Worm (Caenorhabditis elegans) whole organism, L4 larva: ENCODE measurements around the gene F18A11.5.

Source experiments
- D1046.2 ChIP-seq: fragments of 200-800 bp; sonication (Bioruptor generic); IDR thresholded peaks from 2 replicates; pipeline ENCODE4 v1.3.6; 2022; ENCODE audit warnings: missing genetic modification characterization, missing compliant biosample characterization
- F37D6.2 ChIP-seq: sonication (generic microtip); optimal IDR thresholded peaks from 2 replicates; lab custom pipeline; 2016; ENCODE audit warnings: mild to moderate bottlenecking, missing genetic modification characterization, missing compliant biosample characterization
- R02D3.7 ChIP-seq: fragments of 150-350 bp; sonication (generic microtip); optimal IDR thresholded peaks from 3 replicates; lab custom pipeline; 2014; ENCODE audit warnings: missing biosample characterization, missing genetic modification characterization
- T20F7.1 ChIP-seq: fragments of 200-800 bp; sonication (Bioruptor generic); optimal IDR thresholded peaks from 2 replicates; lab custom pipeline; 2018; ENCODE audit warnings: mild to moderate bottlenecking, missing genetic modification characterization, missing compliant biosample characterization
- Y105C5A.15 ChIP-seq: fragments of 200-800 bp; sonication (Bioruptor generic); IDR thresholded peaks from 2 replicates; pipeline ENCODE4 v1.3.6; 2022; ENCODE audit warnings: missing genetic modification characterization, missing compliant biosample characterization
- Y5F2A.4 ChIP-seq: fragments of 200-800 bp; sonication (Bioruptor generic); optimal IDR thresholded peaks from 2 replicates; lab custom pipeline; 2018; ENCODE audit warnings: mild to moderate bottlenecking, missing genetic modification characterization, missing compliant biosample characterization
- Y75B8A.6 ChIP-seq: fragments of 200-800 bp; sonication (Bioruptor generic); IDR thresholded peaks from 2 replicates; pipeline ENCODE4 v1.3.6; 2022; ENCODE audit warnings: missing genetic modification reagents, missing genetic modification characterization, missing compliant biosample characterization
- ZK337.2 ChIP-seq: fragments of 200-800 bp; sonication (Bioruptor generic); IDR thresholded peaks from 2 replicates; pipeline ENCODE4 v1.3.6; 2022; ENCODE audit warnings: missing genetic modification reagents, missing genetic modification characterization, missing compliant biosample characterization
- aha-1 ChIP-seq: fragments of 150-350 bp; peaks from one replicate; lab custom pipeline; 2014; ENCODE audit warnings: missing biosample characterization, missing genetic modification characterization
- ama-1 ChIP-seq: fragments of 150-350 bp; optimal IDR thresholded peaks from 2 replicates; lab custom pipeline; 2014; ENCODE audit warnings: inconsistent platforms, mixed read lengths
- ceh-20 ChIP-seq: fragments of 200-800 bp; sonication (Bioruptor generic); IDR thresholded peaks from 2 replicates; pipeline ENCODE4 v1.3.6; 2022; ENCODE audit warnings: missing genetic modification reagents, missing genetic modification characterization, missing compliant biosample characterization
- ceh-32 ChIP-seq: sonication (generic microtip); optimal IDR thresholded peaks from 2 replicates; lab custom pipeline; 2016; ENCODE audit warnings: mild to moderate bottlenecking, missing genetic modification characterization, missing compliant biosample characterization; ENCODE audit not compliant: poor library complexity
- ceh-44 ChIP-seq: fragments of 200-800 bp; sonication (Bioruptor generic); IDR thresholded peaks from 2 replicates; pipeline ENCODE4 v1.3.6; 2022; ENCODE audit warnings: missing genetic modification reagents, missing genetic modification characterization, missing compliant biosample characterization
- ceh-62 ChIP-seq: sonication (generic microtip); optimal IDR thresholded peaks from 2 replicates; lab custom pipeline; 2017; ENCODE audit warnings: missing biosample characterization, missing genetic modification characterization
- daf-12 ChIP-seq: fragments of 150-350 bp; optimal IDR thresholded peaks from 2 replicates; lab custom pipeline; 2014; ENCODE audit warnings: missing biosample characterization, missing genetic modification reagents, missing genetic modification characterization
- daf-16 ChIP-seq, 3 experiments: sonication (generic microtip); optimal IDR thresholded peaks; 2 replicates each; lab custom pipeline; 2016 to 2017; ENCODE audit warnings: missing genetic modification characterization in 3 of 3, missing genetic modification reagents in 3 of 3, mild to moderate bottlenecking in 2 of 3, missing compliant biosample characterization in 2 of 3, missing biosample characterization in 1 of 3, moderate library complexity in 1 of 3
- dve-1 ChIP-seq: sonication (generic microtip); optimal IDR thresholded peaks from 2 replicates; lab custom pipeline; 2017; ENCODE audit warnings: antibody characterized with exemption, mild to moderate bottlenecking, missing genetic modification characterization, missing compliant biosample characterization; ENCODE audit not compliant: insufficient read depth
- egl-43 ChIP-seq: fragments of 200-800 bp; sonication (Bioruptor generic); IDR thresholded peaks from 2 replicates; pipeline ENCODE4 v1.3.6; 2022; ENCODE audit warnings: missing genetic modification reagents, missing genetic modification characterization, missing compliant biosample characterization
- fos-1 ChIP-seq: fragments of 150-350 bp; optimal IDR thresholded peaks from 2 replicates; lab custom pipeline; 2014; ENCODE audit warnings: missing biosample characterization, missing genetic modification characterization
- hlh-30 ChIP-seq: sonication (generic microtip); optimal IDR thresholded peaks from 2 replicates; lab custom pipeline; 2017; ENCODE audit warnings: antibody characterized with exemption, mild to moderate bottlenecking, missing genetic modification characterization, missing compliant biosample characterization; ENCODE audit not compliant: insufficient read depth
- lin-39 ChIP-seq: fragments of 150-350 bp; optimal IDR thresholded peaks from 2 replicates; lab custom pipeline; 2014; ENCODE audit warnings: missing biosample characterization, missing genetic modification reagents, missing genetic modification characterization
- lsy-2 ChIP-seq, 2 experiments: fragments of 150-350 bp in 1 of 2; sonication (generic microtip) in 1 of 2; optimal IDR thresholded peaks; 2 replicates each; lab custom pipeline; 2014 to 2017; ENCODE audit warnings: missing biosample characterization in 2 of 2, missing genetic modification characterization in 2 of 2
- madf-9 ChIP-seq: fragments of 200-800 bp; sonication (Bioruptor generic); conservative IDR thresholded peaks from 2 replicates; pipeline ENCODE4 v1.3.6; 2022; ENCODE audit warnings: missing genetic modification reagents, missing genetic modification characterization, missing compliant biosample characterization
- mdt-29 ChIP-seq: fragments of 200-800 bp; sonication (Bioruptor generic); IDR thresholded peaks from 2 replicates; pipeline ENCODE4 v1.3.6; 2022; ENCODE audit warnings: missing genetic modification reagents, missing genetic modification characterization, missing compliant biosample characterization
- mep-1 ChIP-seq: fragments of 150-350 bp; sonication (generic microtip); optimal IDR thresholded peaks from 3 replicates; lab custom pipeline; 2014; ENCODE audit warnings: missing biosample characterization, missing genetic modification characterization
- mes-2 ChIP-seq: sonication (generic microtip); optimal IDR thresholded peaks from 2 replicates; lab custom pipeline; 2016; ENCODE audit warnings: missing genotype, mild to moderate bottlenecking, missing genetic modification characterization, missing compliant biosample characterization; ENCODE audit not compliant: poor library complexity, severe bottlenecking
- nhr-237 ChIP-seq: sonication (generic microtip); optimal IDR thresholded peaks from 2 replicates; lab custom pipeline; 2017; ENCODE audit warnings: missing biosample characterization, missing genetic modification characterization
- nhr-25 ChIP-seq: sonication (generic microtip); optimal IDR thresholded peaks from 2 replicates; lab custom pipeline; 2017; ENCODE audit warnings: missing genetic modification characterization, mild to moderate bottlenecking, missing compliant biosample characterization, antibody characterized with exemption, moderate library complexity, borderline replicate concordance; ENCODE audit not compliant: insufficient read depth
- nhr-28 ChIP-seq: fragments of 150-350 bp; optimal IDR thresholded peaks from 2 replicates; lab custom pipeline; 2014; ENCODE audit warnings: missing biosample characterization, missing genetic modification characterization
- nhr-42 ChIP-seq: fragments of 200-800 bp; sonication (Bioruptor generic); IDR thresholded peaks from 2 replicates; pipeline ENCODE4 v1.3.6; 2022; ENCODE audit warnings: missing genetic modification characterization, missing compliant biosample characterization
- nhr-48 ChIP-seq: sonication (generic microtip); optimal IDR thresholded peaks from 2 replicates; lab custom pipeline; 2016; ENCODE audit warnings: mild to moderate bottlenecking, missing genetic modification characterization, missing compliant biosample characterization
- nhr-6 ChIP-seq: fragments of 150-350 bp; optimal IDR thresholded peaks from 2 replicates; lab custom pipeline; 2014; ENCODE audit warnings: missing biosample characterization, missing genetic modification characterization
- nhr-77 ChIP-seq: fragments of 150-350 bp; optimal IDR thresholded peaks from 2 replicates; lab custom pipeline; 2014; ENCODE audit warnings: missing biosample characterization, missing genetic modification characterization
- pha-4 ChIP-seq, 2 experiments: fragments of 150-350 bp in 1 of 2; fragments of 200-800 bp in 1 of 2; sonication (Bioruptor generic) in 1 of 2; IDR thresholded peaks in 1 of 2; optimal IDR thresholded peaks in 1 of 2; 2 replicates each; pipeline versions ENCODE4 v1.3.6 to Lab custom; 2014 to 2022; ENCODE audit warnings: missing genetic modification characterization in 2 of 2, missing genetic modification reagents in 2 of 2, missing biosample characterization in 1 of 2, missing compliant biosample characterization in 1 of 2
- php-3 ChIP-seq: fragments of 200-800 bp; sonication (Bioruptor generic); IDR thresholded peaks from 2 replicates; pipeline ENCODE4 v1.3.6; 2022; ENCODE audit warnings: missing genetic modification reagents, missing genetic modification characterization, missing compliant biosample characterization
- pqm-1 ChIP-seq: sonication (generic microtip); optimal IDR thresholded peaks from 2 replicates; lab custom pipeline; 2017; ENCODE audit warnings: missing biosample characterization, missing genetic modification characterization
- snpc-1.2 ChIP-seq: fragments of 200-800 bp; sonication (Bioruptor generic); IDR thresholded peaks from 2 replicates; pipeline ENCODE4 v1.3.6; 2022; ENCODE audit warnings: missing genetic modification reagents, missing genetic modification characterization, missing compliant biosample characterization
- snpc-4 ChIP-seq: fragments of 150-350 bp; optimal IDR thresholded peaks from 2 replicates; lab custom pipeline; 2014; ENCODE audit warnings: missing biosample characterization, missing genetic modification characterization
- unc-130 ChIP-seq: sonication (generic microtip); optimal IDR thresholded peaks from 2 replicates; lab custom pipeline; 2016; ENCODE audit warnings: missing genetic modification reagents, missing genetic modification characterization, missing compliant biosample characterization
- unc-62 ChIP-seq, 3 experiments: fragments of 150-350 bp in 1 of 3; sonication (generic microtip); optimal IDR thresholded peaks in 2 of 3; peaks in 1 of 3; 1 replicate in 1 of 3; 2 replicates in 2 of 3; lab custom pipeline; 2014 to 2017; ENCODE audit warnings: missing biosample characterization in 3 of 3, missing genetic modification characterization in 3 of 3, missing genetic modification reagents in 3 of 3, missing genotype in 1 of 3
- vab-7 ChIP-seq: fragments of 200-800 bp; sonication (Bioruptor generic); IDR thresholded peaks from 2 replicates; pipeline ENCODE4 v1.3.6; 2022; ENCODE audit warnings: missing genetic modification reagents, missing genetic modification characterization, missing compliant biosample characterization
- zfp-2 ChIP-seq: sonication (generic microtip); optimal IDR thresholded peaks from 2 replicates; lab custom pipeline; 2016; ENCODE audit warnings: mild to moderate bottlenecking, missing genetic modification characterization, missing compliant biosample characterization
- zip-11 ChIP-seq: fragments of 200-800 bp; sonication (Bioruptor generic); IDR thresholded peaks from 2 replicates; pipeline ENCODE4 v1.3.6; 2022; ENCODE audit warnings: missing genetic modification characterization, missing compliant biosample characterization
- zip-2 ChIP-seq: fragments of 150-350 bp; optimal IDR thresholded peaks from 2 replicates; lab custom pipeline; 2014; ENCODE audit warnings: missing biosample characterization, missing genetic modification characterization
- ztf-11 ChIP-seq: fragments of 150-350 bp; optimal IDR thresholded peaks from 2 replicates; lab custom pipeline; 2014; ENCODE audit warnings: missing biosample characterization, missing genetic modification characterization

The F18A11.5 gene

ce11 chrII:13029290-13030050 lies 15.4 kb upstream of the F18A11.5 start (continued):
- no peak for TF ChIP-seq nhr-77 (tag; lab: Kevin White, UChicago)
- TF ChIP-seq pha-4 (GFP tag; IDR thresholded peaks at IDR 0.05; lab: Robert Waterston, UW): no peak
- TF ChIP-seq pha-4 (tag; optimal IDR thresholded peaks at IDR 0.05; lab: Kevin White, UChicago): no peak
- TF ChIP-seq ceh-32 (tag; lab: Kevin White, UChicago): no peak
- TF ChIP-seq T20F7.1 (GFP tag; lab: Kevin White, UChicago): no peak
- no peak for TF ChIP-seq zfp-2 (tag; lab: Kevin White, UChicago)
- no peak for TF ChIP-seq daf-16 (GFP tag; optimal IDR thresholded peaks at IDR 0.05; lab: Kevin White, UChicago)
- peak; percentile 33 for TF ChIP-seq daf-16 (tag; optimal IDR thresholded peaks at IDR 0.05; lab: Kevin White, UChicago)
- no peak for TF ChIP-seq Y5F2A.4 (GFP tag; lab: Kevin White, UChicago)
- TF ChIP-seq F37D6.2 (tag; lab: Kevin White, UChicago): no peak
- TF ChIP-seq egl-43 (GFP tag; lab: Robert Waterston, UW): peak; percentile 19; the same call in 1 of the 2 replicates
- no peak for TF ChIP-seq nhr-48
- no peak for TF ChIP-seq snpc-4 (tag; lab: Kevin White, UChicago)
- peak; percentile 52 for TF ChIP-seq pqm-1 (tag; lab: Kevin White, UChicago)
- no peak for TF ChIP-seq unc-130 (GFP tag; lab: Kevin White, UChicago)
- TF ChIP-seq zip-11 (GFP tag; lab: Robert Waterston, UW): no peak
- no peak for TF ChIP-seq ceh-20 (GFP tag; lab: Robert Waterston, UW)
- peak; percentile 33 for TF ChIP-seq nhr-28 (tag; lab: Kevin White, UChicago)
- no peak for TF ChIP-seq zip-2
- TF ChIP-seq ZK337.2: no peak
- no peak for TF ChIP-seq daf-12
- no peak for TF ChIP-seq lin-39
- peak; percentile 94 for TF ChIP-seq aha-1 (tag; lab: Kevin White, UChicago)
- TF ChIP-seq Y105C5A.15 (GFP tag; lab: Robert Waterston, UW): no peak
- no peak for TF ChIP-seq nhr-42 (GFP tag; lab: Robert Waterston, UW)
- TF ChIP-seq, all 104 proteins: peak for 8

DNA sequence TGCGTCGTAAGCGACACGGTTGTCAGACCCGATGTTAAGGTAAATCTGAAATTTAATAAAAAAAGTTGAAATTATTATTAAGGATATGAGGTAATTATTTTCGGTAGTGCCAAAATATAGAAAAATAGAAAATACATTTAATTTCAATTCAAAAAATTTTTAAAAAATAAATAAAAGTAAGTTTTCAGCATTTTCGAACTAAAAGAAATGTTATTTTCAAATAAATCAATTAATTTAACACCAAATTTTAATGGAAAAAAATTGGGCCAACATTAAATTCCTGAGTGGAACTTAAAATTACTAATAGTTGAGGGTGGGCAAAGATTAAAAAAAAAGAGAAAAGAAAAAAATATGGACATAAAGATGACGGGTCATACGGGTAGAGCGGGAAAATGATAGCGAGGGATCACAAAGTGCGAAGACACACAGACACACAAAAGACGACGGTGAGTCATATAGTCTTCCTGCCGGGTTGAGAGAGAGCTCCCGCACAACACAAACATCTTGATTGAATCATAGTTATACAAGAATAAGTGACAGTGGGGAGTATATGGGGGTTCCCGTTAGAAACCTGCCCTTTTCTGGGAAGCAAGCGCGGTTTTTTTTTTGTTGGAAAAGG lies 11.8 kb upstream of the F18A11.5 start, which contains the start of gene max-2:
max-2 (minus strand) TSS at position 51 of the 619 bp plus-strand sequence.
- TF ChIP-seq lsy-2 (tag; optimal IDR thresholded peaks at IDR 0.05; lab: Kevin White, UChicago) (peak in 1 of 2 experiments; percentile 26), mes-2 (no peak), ama-1 (lab: Kevin White, UChicago) (no peak), nhr-77 (tag; lab: Kevin White, UChicago) (no peak), daf-16 (GFP tag; optimal IDR thresholded peaks at IDR 0.05; lab: Kevin White, UChicago) (no peak), daf-16 (tag; optimal IDR thresholded peaks at IDR 0.05; lab: Kevin White, UChicago) (peak; percentile 24), R02D3.7 (tag; lab: Kevin White, UChicago) (no peak), pha-4 (GFP tag; IDR thresholded peaks at IDR 0.05; lab: Robert Waterston, UW) (no peak), pha-4 (tag; optimal IDR thresholded peaks at IDR 0.05; lab: Kevin White, UChicago) (peak; percentile 27), php-3 (GFP tag; lab: Robert Waterston, UW) (no peak), dve-1 (tag; lab: Kevin White, UChicago) (peak; percentile 67), nhr-48 (no peak), madf-9 (GFP tag; lab: Robert Waterston, UW) (no peak), nhr-237 (no peak), ceh-44 (GFP tag; lab: Robert Waterston, UW) (no peak), mdt-29 (GFP tag; lab: Robert Waterston, UW) (no peak), ztf-11 (no peak), vab-7 (GFP tag; lab: Robert Waterston, UW) (no peak), pqm-1 (tag; lab: Kevin White, UChicago) (peak; percentile 34), hlh-30 (tag; lab: Kevin White, UChicago) (peak; percentile 21), ceh-62 (no peak), fos-1 (no peak), Y75B8A.6 (GFP tag; lab: Robert Waterston, UW) (no peak), snpc-1.2 (GFP tag; lab: Robert Waterston, UW) (no peak), nhr-6 (tag; lab: Kevin White, UChicago) (peak; percentile 64), nhr-42 (GFP tag; lab: Robert Waterston, UW) (no peak), mep-1 (tag; lab: Kevin White, UChicago) (peak; percentile 35), F37D6.2 (tag; lab: Kevin White, UChicago) (no peak), unc-62 (GFP tag; optimal IDR thresholded peaks at IDR 0.05 in 1 of 2; lab: Kevin White, UChicago) (no peak), unc-62 (tag; optimal IDR thresholded peaks at IDR 0.05; lab: Kevin White, UChicago) (no peak), nhr-25 (no peak), D1046.2 (GFP tag; lab: Robert Waterston, UW) (no peak)
